Worm (Caenorhabditis elegans): Measurements from ENCODE around the gene spop-1.

Gene spop-1

DNA sequence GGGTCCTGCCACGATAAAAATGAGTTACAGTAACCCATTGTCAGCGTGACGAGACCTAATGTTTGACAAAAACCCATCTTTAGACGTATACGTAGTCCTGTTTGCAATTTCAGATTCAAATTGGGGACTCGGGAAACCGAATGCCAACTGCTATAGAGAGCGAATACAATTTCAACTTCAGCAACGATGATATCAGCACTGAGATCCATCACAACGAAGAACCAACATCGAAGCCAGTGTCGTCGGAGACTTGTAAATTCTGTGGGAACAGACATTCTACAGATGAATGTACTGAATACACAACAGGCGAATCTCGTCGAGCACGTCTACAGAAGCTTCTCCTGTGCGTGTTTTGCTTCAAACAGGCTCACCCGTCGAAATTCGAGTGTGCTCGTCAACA, 12.3 kb downstream of the spop-1 start:
- TF ChIP-seq C16A3.4 (tag; optimal IDR thresholded peaks at IDR 0.05), result no peak

DNA sequence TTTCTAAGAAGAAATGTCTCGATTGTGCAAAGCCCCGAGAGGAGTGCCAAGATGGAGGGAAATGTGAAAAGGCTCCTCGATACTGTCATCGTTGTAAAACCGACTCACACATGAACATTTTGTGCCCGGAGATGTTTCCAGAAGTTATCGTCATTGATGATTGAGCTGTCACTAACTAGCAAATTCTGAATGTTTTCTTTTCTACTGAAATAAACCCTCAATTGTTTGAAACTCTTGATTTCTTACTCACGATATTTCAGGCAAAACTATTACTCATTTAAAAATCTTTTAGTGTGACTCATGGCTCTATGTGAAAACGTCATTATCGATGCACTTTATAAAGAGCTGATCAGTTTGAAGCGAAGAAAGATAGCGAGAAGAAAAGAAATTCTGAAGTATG, 12.8 kb downstream of the spop-1 start, which contains the start of gene T16H12.13:
T16H12.13 (plus strand) TSS at position 301 of the 400 bp plus-strand sequence.
- TF ChIP-seq lsy-2 (tag; optimal IDR thresholded peaks at IDR 0.05) (no peak), efl-1 (optimal IDR thresholded peaks at IDR 0.05) (no peak), efl-1 (GFP tag; optimal IDR thresholded peaks at IDR 0.05 in 1 of 2) (peak in 1 of 2 experiments; percentile 63)

DNA sequence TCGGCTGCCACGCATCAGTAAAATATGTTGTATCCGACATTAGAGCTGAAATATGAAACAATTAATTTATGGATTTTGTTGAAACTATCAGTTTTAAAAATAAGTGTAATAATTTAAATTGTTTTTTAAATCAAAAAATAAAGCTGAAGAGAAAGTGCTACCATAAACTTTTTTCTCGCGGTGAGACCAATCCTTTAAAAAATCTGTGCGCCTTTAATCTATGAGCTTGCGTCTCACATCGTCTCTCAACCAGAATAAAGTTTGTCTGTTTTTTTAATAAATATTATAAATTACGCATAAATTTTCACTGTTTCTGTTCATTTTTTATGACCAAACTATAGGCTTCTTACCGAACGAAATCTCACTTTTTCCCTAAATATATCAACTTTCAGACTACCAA, 14.6 kb downstream of the spop-1 start, which contains the start of gene T16H12.3:
T16H12.3 (minus strand) TSS at position 51 of the 400 bp plus-strand sequence.
- TF ChIP-seq nhr-84 (tag; optimal IDR thresholded peaks at IDR 0.05) (no peak), mdl-1 (tag; optimal IDR thresholded peaks at IDR 0.05) (no peak)

DNA sequence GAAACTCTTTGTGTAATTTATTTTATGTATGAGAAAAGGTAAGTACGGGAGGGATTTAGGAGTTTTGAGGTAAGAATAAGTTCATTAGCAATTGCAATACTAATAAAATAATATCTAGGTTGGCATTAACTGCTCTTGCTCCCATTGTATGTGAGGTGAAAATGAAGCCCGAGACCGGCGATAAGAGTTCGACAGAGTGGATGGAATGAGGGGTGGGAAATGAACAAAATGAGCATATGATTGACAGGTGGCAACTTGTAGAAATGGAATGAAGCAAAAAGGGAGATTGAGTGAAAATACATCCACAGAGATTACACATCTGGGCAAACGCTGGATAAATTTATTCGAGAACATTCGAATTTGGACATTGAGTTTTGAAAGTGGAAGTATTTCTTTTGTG, 19.1 kb downstream of the spop-1 start:
- TF ChIP-seq mef-2 (tag; optimal IDR thresholded peaks at IDR 0.05), result no peak
- TF ChIP-seq zip-4 (GFP tag; optimal IDR thresholded peaks at IDR 0.05), result no peak
- no peak for TF ChIP-seq pqm-1 (tag; optimal IDR thresholded peaks at IDR 0.05)
- no peak for TF ChIP-seq lir-3 (tag; optimal IDR thresholded peaks at IDR 0.05; ENCODE audit: poor library complexity)
- TF ChIP-seq pax-3 (tag; optimal IDR thresholded peaks at IDR 0.05), result no peak
- TF ChIP-seq ceh-63 (GFP tag; optimal IDR thresholded peaks at IDR 0.05), result no peak
- no peak for TF ChIP-seq skn-1 (tag; optimal IDR thresholded peaks at IDR 0.05)
- no peak for TF ChIP-seq snu-23 (GFP tag; optimal IDR thresholded peaks at IDR 0.05)
- TF ChIP-seq dpl-1 (GFP tag; optimal IDR thresholded peaks at IDR 0.05), result no peak
- TF ChIP-seq ets-5 (GFP tag; IDR thresholded peaks at IDR 0.05), result no peak
- no peak for TF ChIP-seq alr-1 (tag; optimal IDR thresholded peaks at IDR 0.05; ENCODE audit: borderline replicate concordance)
- no peak for TF ChIP-seq fkh-4 (tag; optimal IDR thresholded peaks at IDR 0.05; ENCODE audit: borderline replicate concordance)
- TF ChIP-seq hpl-2 (GFP tag; optimal IDR thresholded peaks at IDR 0.05), result no peak
- no peak for TF ChIP-seq unc-30 (tag; optimal IDR thresholded peaks at IDR 0.05)

DNA sequence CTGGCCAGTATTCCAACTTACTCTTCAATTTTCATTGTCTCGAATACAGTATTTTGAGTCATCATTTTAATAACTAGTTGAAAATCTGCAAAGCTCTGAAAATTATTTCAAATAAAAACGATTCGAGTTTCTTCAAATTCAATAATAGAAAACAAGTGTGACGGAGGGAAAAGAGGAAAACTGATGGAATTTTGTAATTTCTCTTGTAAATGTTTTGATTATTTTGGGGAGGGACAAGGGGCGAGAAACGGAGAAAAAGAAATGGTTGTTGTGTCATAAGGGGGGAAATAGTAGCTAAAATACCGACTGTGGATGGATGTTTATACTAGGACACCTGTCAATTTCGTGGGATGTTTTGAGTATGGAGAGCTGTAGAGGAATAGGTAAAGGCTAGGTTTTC, 19.7 kb downstream of the spop-1 start, which contains the start of gene T16G12.9:
T16G12.9 (minus strand) TSS at position 101 of the 400 bp plus-strand sequence.
- TF ChIP-seq mdl-1 (tag; optimal IDR thresholded peaks at IDR 0.05) (no peak), rnt-1 (tag; optimal IDR thresholded peaks at IDR 0.05) (no peak), nhr-11 (tag; optimal IDR thresholded peaks at IDR 0.05) (no peak), mab-9 (GFP tag; IDR thresholded peaks at IDR 0.05) (no peak)

DNA sequence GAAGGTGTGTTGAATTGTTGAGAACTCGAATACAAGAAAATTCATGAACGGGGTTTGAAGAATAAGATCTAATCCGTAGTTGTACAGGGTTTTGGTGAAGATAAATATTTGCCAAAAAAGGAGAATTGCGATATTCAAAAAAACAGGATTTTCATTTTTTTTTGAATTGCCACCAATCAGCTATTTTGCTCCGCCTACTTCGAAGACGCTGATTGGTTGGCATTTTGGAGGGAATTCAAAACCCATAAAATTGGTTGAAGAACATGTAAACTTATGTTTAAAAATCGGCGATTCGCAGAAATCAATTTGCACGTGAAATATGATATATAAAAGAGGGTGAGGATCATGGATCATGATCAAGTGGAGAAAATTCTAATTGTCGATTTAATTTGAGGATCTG, 21.8 kb downstream of the spop-1 start:
- no peak for TF ChIP-seq nhr-77 (tag; optimal IDR thresholded peaks at IDR 0.05)
- peak in 1 of 3 experiments; percentile 8 for TF ChIP-seq dpl-1 (GFP tag; optimal IDR thresholded peaks at IDR 0.05)
- no peak for TF ChIP-seq efl-1 (optimal IDR thresholded peaks at IDR 0.05)
- TF ChIP-seq efl-1 (GFP tag; optimal IDR thresholded peaks at IDR 0.05 in 1 of 2), result peak in 1 of 2 experiments; percentile 4

DNA sequence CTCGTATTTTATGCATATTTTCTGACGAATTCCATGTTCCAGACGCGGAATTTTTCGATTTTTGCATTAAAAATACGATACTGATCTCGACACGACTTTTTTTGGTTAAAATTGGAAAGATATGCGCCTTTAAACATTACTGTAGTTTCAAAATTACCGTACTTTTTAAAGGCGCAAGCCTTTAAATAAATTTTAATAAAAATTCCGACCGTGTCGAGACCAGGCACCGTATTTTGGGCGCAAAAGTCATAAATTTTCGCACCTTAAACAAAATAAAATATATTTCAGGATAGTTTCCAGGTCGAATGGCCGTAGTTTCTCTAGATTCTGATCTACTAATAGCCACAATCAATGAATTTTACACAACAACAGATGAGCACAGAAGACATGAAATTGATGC, 28.6 kb downstream of the spop-1 start, which contains the start of gene T16G12.6:
T16G12.6 (plus strand) TSS at position 301 of the 400 bp plus-strand sequence.
- no peak for TF ChIP-seq unc-86 (tag; optimal IDR thresholded peaks at IDR 0.05)
- no peak for TF ChIP-seq grh-1 (GFP tag; IDR thresholded peaks at IDR 0.05)
- no peak for TF ChIP-seq unc-62 (GFP tag; optimal IDR thresholded peaks at IDR 0.05)
- TF ChIP-seq blmp-1 (tag; optimal IDR thresholded peaks at IDR 0.05), result no peak
- no peak for TF ChIP-seq hpl-2 (GFP tag; optimal IDR thresholded peaks at IDR 0.05)
- no peak for TF ChIP-seq mdl-1 (tag; optimal IDR thresholded peaks at IDR 0.05)
- TF ChIP-seq snu-23 (GFP tag; optimal IDR thresholded peaks at IDR 0.05), result no peak
- no peak for TF ChIP-seq aly-2 (tag; optimal IDR thresholded peaks at IDR 0.05)
- no peak for TF ChIP-seq nhr-76 (tag; optimal IDR thresholded peaks at IDR 0.05)
- no peak for TF ChIP-seq nhr-28 (tag; optimal IDR thresholded peaks at IDR 0.05)
